Worm (Caenorhabditis elegans) whole organism, L4 larva: ENCODE data around the gene dlg-1.

Source experiments
- dpl-1 ChIP-seq: fragments of 150-350 bp; optimal IDR thresholded peaks from 2 replicates; lab custom pipeline; 2014; ENCODE audit warnings: missing biosample characterization, missing genetic modification reagents, missing genetic modification characterization
- jun-1 ChIP-seq: fragments of 150-350 bp; optimal IDR thresholded peaks from 2 replicates; lab custom pipeline; 2014; ENCODE audit warnings: missing biosample characterization, missing genetic modification reagents, missing genetic modification characterization
- lin-39 ChIP-seq: fragments of 150-350 bp; optimal IDR thresholded peaks from 2 replicates; lab custom pipeline; 2014; ENCODE audit warnings: missing biosample characterization, missing genetic modification reagents, missing genetic modification characterization
- mdl-1 ChIP-seq, 2 experiments: fragments of 150-350 bp in 1 of 2; sonication (generic microtip) in 1 of 2; optimal IDR thresholded peaks; 2 replicates each; lab custom pipeline; 2014 to 2017; ENCODE audit warnings: missing biosample characterization in 2 of 2, missing genetic modification characterization in 2 of 2
- snpc-4 ChIP-seq: fragments of 150-350 bp; optimal IDR thresholded peaks from 2 replicates; lab custom pipeline; 2014; ENCODE audit warnings: missing biosample characterization, missing genetic modification characterization
- zag-1 ChIP-seq: fragments of 150-350 bp; optimal IDR thresholded peaks from 2 replicates; lab custom pipeline; 2014; ENCODE audit warnings: missing biosample characterization, missing genetic modification characterization

DNA sequence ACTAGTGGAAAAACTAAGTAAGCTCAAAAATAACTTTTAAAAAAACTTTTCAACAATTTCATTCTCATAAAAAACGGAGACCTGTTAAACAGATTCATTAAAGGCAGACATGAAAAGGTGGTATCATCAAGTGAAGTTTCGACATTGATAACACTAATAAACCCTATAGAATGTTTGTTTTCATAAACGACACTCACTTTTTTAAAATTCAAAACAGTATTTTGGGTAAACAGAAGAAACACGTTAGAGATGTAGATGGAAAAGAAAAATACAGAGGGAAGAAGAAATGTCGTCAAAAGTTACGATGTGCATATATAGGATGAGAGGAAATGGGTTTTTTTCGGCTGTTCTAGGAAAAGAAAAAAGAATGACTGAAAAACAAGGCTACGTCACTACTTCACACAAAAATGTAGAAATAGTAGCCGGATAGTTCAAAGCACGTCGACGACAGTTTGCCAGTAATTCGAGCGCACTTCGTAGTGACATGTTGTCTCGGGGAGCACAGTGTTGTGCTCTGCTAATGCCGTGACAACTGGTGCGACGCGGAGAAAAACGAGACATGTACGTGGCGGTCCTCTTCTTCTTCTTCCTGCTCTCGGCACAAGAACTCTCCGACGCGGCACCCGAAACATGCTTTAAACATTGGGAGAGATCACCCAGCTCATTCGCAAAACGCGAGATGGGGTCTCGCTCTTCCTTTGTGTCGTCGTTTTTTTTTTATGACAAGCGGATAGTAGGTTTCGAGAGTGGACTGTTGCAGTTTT, 29.8 kb downstream of the dlg-1 start:
- TF ChIP-seq mdl-1 (tag; optimal IDR thresholded peaks at IDR 0.05; lab: Kevin White, UChicago) (no peak), dpl-1 (GFP tag; lab: Kevin White, UChicago) (no peak), snpc-4 (tag; lab: Kevin White, UChicago) (no peak), jun-1 (tag; lab: Kevin White, UChicago) (no peak), lin-39 (tag; lab: Kevin White, UChicago) (no peak), zag-1 (no peak)
